Worm (Caenorhabditis elegans) whole organism, early embryonic: Measurements from ENCODE around the gene T10H4.13.

Experiments
- B0310.2 ChIP-seq: sonication (generic microtip); optimal IDR thresholded peaks from 2 replicates; lab custom pipeline; 2016; ENCODE audit warnings: mild to moderate bottlenecking, missing genetic modification characterization, missing compliant biosample characterization
- F13C5.2 ChIP-seq: sonication (generic microtip); optimal IDR thresholded peaks from 2 replicates; lab custom pipeline; 2017; ENCODE audit warnings: mild to moderate bottlenecking, missing genetic modification characterization, inconsistent platforms, missing compliant biosample characterization
- aly-1 ChIP-seq: sonication (generic microtip); optimal IDR thresholded peaks from 2 replicates; lab custom pipeline; 2016; ENCODE audit warnings: missing genetic modification characterization, missing compliant biosample characterization
- ama-1 ChIP-seq: fragments of 150-350 bp; optimal IDR thresholded peaks from 2 replicates; lab custom pipeline; 2014
- ceh-13 ChIP-seq: fragments of 200-800 bp; sonication (Bioruptor generic); optimal IDR thresholded peaks from 2 replicates; lab custom pipeline; 2018; ENCODE audit warnings: mild to moderate bottlenecking, missing genetic modification characterization, missing compliant biosample characterization
- ceh-36 ChIP-seq: sonication (generic microtip); optimal IDR thresholded peaks from 2 replicates; lab custom pipeline; 2016; ENCODE audit warnings: missing genetic modification characterization, inconsistent platforms, missing compliant biosample characterization
- ets-7 ChIP-seq: sonication (generic microtip); optimal IDR thresholded peaks from 2 replicates; lab custom pipeline; 2016; ENCODE audit warnings: missing genotype, missing genetic modification characterization, missing compliant biosample characterization
- flt-1 ChIP-seq: fragments of 200-800 bp; sonication (Bioruptor generic); IDR thresholded peaks from 2 replicates; pipeline ENCODE4 v1.3.6; 2022; ENCODE audit warnings: missing genetic modification characterization, missing compliant biosample characterization
- hmbx-1 ChIP-seq: sonication (generic microtip); optimal IDR thresholded peaks from 2 replicates; lab custom pipeline; 2016; ENCODE audit warnings: mild to moderate bottlenecking, missing genetic modification characterization, missing compliant biosample characterization
- hmg-4 ChIP-seq: fragments of 200-800 bp; sonication (Bioruptor generic); optimal IDR thresholded peaks from 2 replicates; lab custom pipeline; 2018; ENCODE audit warnings: mild to moderate bottlenecking, missing genetic modification characterization, missing compliant biosample characterization
- hnd-1 ChIP-seq: sonication (generic microtip); optimal IDR thresholded peaks from 2 replicates; lab custom pipeline; 2016; ENCODE audit warnings: missing genetic modification characterization, missing compliant biosample characterization
- pes-1 ChIP-seq: fragments of 200-800 bp; sonication (Bioruptor generic); IDR thresholded peaks from 2 replicates; pipeline ENCODE4 v1.3.6; 2022; ENCODE audit warnings: missing genetic modification reagents, missing genetic modification characterization, missing compliant biosample characterization
- scrt-1 ChIP-seq: fragments of 200-800 bp; sonication (Bioruptor generic); IDR thresholded peaks from 2 replicates; pipeline ENCODE4 v1.3.6; 2022; ENCODE audit warnings: missing genetic modification characterization, missing compliant biosample characterization
- sea-1 ChIP-seq: fragments of 200-800 bp; sonication (Bioruptor generic); conservative IDR thresholded peaks from 2 replicates; pipeline ENCODE4 v1.3.6; 2022; ENCODE audit warnings: missing genetic modification characterization, missing compliant biosample characterization
- tbx-11 ChIP-seq: fragments of 200-800 bp; sonication (Bioruptor generic); IDR thresholded peaks from 2 replicates; pipeline ENCODE4 v1.3.6; 2022; ENCODE audit warnings: missing genetic modification characterization, missing compliant biosample characterization
- tbx-37 ChIP-seq: fragments of 200-800 bp; sonication (Bioruptor generic); conservative IDR thresholded peaks from 2 replicates; pipeline ENCODE4 v1.3.6; 2022; ENCODE audit warnings: missing genetic modification reagents, missing genetic modification characterization, missing compliant biosample characterization
- tra-4 ChIP-seq: sonication (generic microtip); optimal IDR thresholded peaks from 2 replicates; lab custom pipeline; 2017; ENCODE audit warnings: missing genetic modification characterization, missing compliant biosample characterization

Gene T10H4.13

DNA sequence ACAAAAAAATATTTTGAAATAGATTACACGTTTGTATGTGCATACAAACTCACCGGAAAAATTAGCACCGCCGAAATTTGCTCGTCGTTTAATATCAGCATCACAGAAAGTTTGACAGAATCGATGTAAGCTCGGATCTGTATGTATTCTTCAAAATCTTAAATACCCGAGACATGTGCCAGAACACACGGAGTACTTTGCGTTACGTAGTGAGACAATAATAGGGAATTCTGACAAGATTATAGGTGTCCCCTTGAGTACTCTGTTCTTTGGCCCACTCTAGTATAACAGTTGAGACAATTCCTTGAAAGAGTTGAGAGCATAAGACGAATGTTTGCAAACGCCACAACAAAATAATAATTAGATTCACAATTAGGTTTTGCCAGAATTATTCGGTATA, 36.3 kb upstream of the T10H4.13 start, which contains the start of gene srx-48:
Gene srx-48 (minus strand): TSS at position 101 of the 400 bp plus-strand sequence.
- TF ChIP-seq scrt-1 (GFP tag; lab: Robert Waterston, UW) = no peak
- no peak for TF ChIP-seq ceh-13 (GFP tag; lab: Kevin White, UChicago)
- TF ChIP-seq hmg-4 (GFP tag; lab: Kevin White, UChicago) = no peak
- no peak for TF ChIP-seq tbx-11
- no peak for TF ChIP-seq ama-1 (lab: Kevin White, UChicago)
- no peak for TF ChIP-seq ets-7
- no peak for TF ChIP-seq ceh-36
- TF ChIP-seq hmbx-1 (tag; lab: Kevin White, UChicago) = no peak
- no peak for TF ChIP-seq tra-4 (tag; lab: Kevin White, UChicago)
- no peak for TF ChIP-seq flt-1
- TF ChIP-seq tbx-37 (GFP tag; lab: Robert Waterston, UW) = no peak
- no peak for TF ChIP-seq F13C5.2 (tag; lab: Kevin White, UChicago)
- TF ChIP-seq aly-1 (tag; lab: Kevin White, UChicago) = no peak
- TF ChIP-seq hnd-1 (tag; lab: Kevin White, UChicago) = no peak
- TF ChIP-seq sea-1 = no peak
- TF ChIP-seq pes-1 (GFP tag; lab: Robert Waterston, UW) = no peak
- TF ChIP-seq B0310.2 (tag; lab: Kevin White, UChicago) = no peak

DNA sequence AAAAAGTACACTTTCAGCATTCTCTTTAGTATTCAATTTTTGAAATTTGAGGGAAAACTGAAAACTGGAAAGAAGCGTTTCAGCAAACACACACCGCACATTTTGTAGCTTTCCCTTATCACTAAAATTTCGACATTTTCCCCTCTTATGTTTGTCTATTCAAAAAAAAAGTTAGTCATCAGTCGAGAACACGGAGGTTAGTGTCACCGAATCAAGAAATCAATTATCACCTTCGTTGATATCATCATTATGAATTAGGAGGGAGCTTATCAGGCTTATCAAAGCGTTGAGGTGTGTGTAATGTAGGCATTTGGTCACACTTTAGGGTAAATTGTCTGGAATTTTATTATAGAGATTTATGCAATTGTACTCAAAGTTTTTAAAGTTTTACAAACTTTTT, 31.3 kb upstream of the T10H4.13 start, which contains the start of gene cpr-3:
Gene cpr-3 (minus strand): TSS at position 104 of the 400 bp plus-strand sequence.
- TF ChIP-seq tra-4 (tag; lab: Kevin White, UChicago) (no peak), hmbx-1 (tag; lab: Kevin White, UChicago) (no peak), flt-1 (no peak), B0310.2 (tag; lab: Kevin White, UChicago) (no peak), hmg-4 (GFP tag; lab: Kevin White, UChicago) (no peak), aly-1 (tag; lab: Kevin White, UChicago) (no peak), ets-7 (no peak), ceh-36 (no peak), tbx-37 (GFP tag; lab: Robert Waterston, UW) (no peak), ceh-13 (GFP tag; lab: Kevin White, UChicago) (no peak)

- TF ChIP-seq pes-1 (GFP tag; lab: Robert Waterston, UW) (peak; percentile 54; the same call in 1 of the 2 replicates), flt-1 (peak; percentile 15; the same call in 1 of the 2 replicates)
Observed at ce11 chrV:15295436-15295835, 28.1 kb upstream of the T10H4.13 start.

ce11 chrV:15293865-15294264, 26.6 kb upstream of the T10H4.13 start, which contains the start of gene str-96:
TSS of gene str-96 (minus strand) at chrV:15293965.
- no peak for TF ChIP-seq tra-4 (tag; lab: Kevin White, UChicago)
- TF ChIP-seq sea-1 = no peak
- TF ChIP-seq ceh-36 = no peak

DNA sequence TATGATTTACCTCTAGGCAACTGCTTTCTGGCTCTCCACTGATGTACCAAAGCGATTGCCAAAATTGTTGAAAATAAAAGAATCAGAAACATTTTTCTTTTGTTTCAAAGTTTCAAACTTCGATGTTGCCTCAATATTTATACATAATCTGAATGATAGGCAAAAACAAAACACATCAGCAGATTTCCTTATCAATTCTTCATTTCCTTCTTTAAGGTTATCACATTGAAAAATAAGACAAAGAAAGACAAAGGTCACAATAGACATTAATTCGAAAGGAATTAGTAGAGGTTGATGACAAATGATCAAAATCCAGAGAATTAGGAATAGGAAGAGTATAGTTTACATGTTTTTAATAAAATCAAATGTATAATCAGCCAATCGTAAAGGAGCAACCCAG, 23.7 kb upstream of the T10H4.13 start, which contains the start of gene cyp-34A2:
Gene cyp-34A2 (minus strand): TSS at position 101 of the 400 bp plus-strand sequence.
- TF ChIP-seq ceh-13 (GFP tag; lab: Kevin White, UChicago) = no peak
- no peak for TF ChIP-seq sea-1
- no peak for TF ChIP-seq tbx-37 (GFP tag; lab: Robert Waterston, UW)
- TF ChIP-seq scrt-1 (GFP tag; lab: Robert Waterston, UW) = no peak
- no peak for TF ChIP-seq ama-1 (lab: Kevin White, UChicago)
- no peak for TF ChIP-seq tra-4 (tag; lab: Kevin White, UChicago)
- no peak for TF ChIP-seq F13C5.2 (tag; lab: Kevin White, UChicago)
- no peak for TF ChIP-seq hnd-1 (tag; lab: Kevin White, UChicago)
- TF ChIP-seq pes-1 (GFP tag; lab: Robert Waterston, UW) = no peak
- no peak for TF ChIP-seq ceh-36
- no peak for TF ChIP-seq aly-1 (tag; lab: Kevin White, UChicago)
- no peak for TF ChIP-seq ets-7
- TF ChIP-seq B0310.2 (tag; lab: Kevin White, UChicago) = no peak
- TF ChIP-seq hmg-4 (GFP tag; lab: Kevin White, UChicago) = no peak

ce11 chrV:15287856-15288255, 20.6 kb upstream of the T10H4.13 start, which contains the start of gene cyp-34A1:
TSS of gene cyp-34A1 (minus strand) at chrV:15287956.
- no peak for TF ChIP-seq ama-1 (lab: Kevin White, UChicago)
- no peak for TF ChIP-seq pes-1 (GFP tag; lab: Robert Waterston, UW)
- TF ChIP-seq hnd-1 (tag; lab: Kevin White, UChicago) = no peak
- no peak for TF ChIP-seq ceh-13 (GFP tag; lab: Kevin White, UChicago)
- no peak for TF ChIP-seq sea-1
- no peak for TF ChIP-seq F13C5.2 (tag; lab: Kevin White, UChicago)
- TF ChIP-seq ceh-36 = no peak

DNA sequence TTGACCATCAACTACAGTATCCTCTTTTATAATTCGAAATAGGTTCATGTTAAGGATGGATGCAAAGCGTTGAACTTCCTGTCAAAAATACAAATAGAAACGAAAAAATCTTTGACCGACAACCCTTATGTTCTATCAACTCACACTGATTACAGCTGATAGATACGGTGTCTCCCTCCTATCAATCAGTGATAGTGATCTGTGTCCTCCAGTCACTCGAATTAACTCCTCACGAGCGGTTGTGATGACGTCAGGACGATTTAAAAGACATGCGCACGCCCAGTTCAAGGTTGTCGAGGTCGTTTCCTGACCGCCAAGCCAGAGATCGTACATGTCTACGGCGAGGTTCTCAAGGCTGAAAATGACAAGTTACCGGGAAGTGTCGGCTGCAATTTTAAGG, 18.7 kb upstream of the T10H4.13 start:
- TF ChIP-seq ets-7 = no peak
- no peak for TF ChIP-seq F13C5.2 (tag; lab: Kevin White, UChicago)
- no peak for TF ChIP-seq hmg-4 (GFP tag; lab: Kevin White, UChicago)
- no peak for TF ChIP-seq B0310.2 (tag; lab: Kevin White, UChicago)
- no peak for TF ChIP-seq hnd-1 (tag; lab: Kevin White, UChicago)
- TF ChIP-seq flt-1 = no peak

- TF ChIP-seq scrt-1 (GFP tag; lab: Robert Waterston, UW) (no peak), sea-1 (no peak), B0310.2 (tag; lab: Kevin White, UChicago) (no peak), tbx-11 (no peak), F13C5.2 (tag; lab: Kevin White, UChicago) (no peak), ceh-13 (GFP tag; lab: Kevin White, UChicago) (no peak), ets-7 (no peak), aly-1 (tag; lab: Kevin White, UChicago) (no peak), tra-4 (tag; lab: Kevin White, UChicago) (no peak), pes-1 (GFP tag; lab: Robert Waterston, UW) (no peak), ama-1 (lab: Kevin White, UChicago) (no peak), flt-1 (no peak), ceh-36 (no peak), hnd-1 (tag; lab: Kevin White, UChicago) (no peak), tbx-37 (GFP tag; lab: Robert Waterston, UW) (no peak), hmbx-1 (tag; lab: Kevin White, UChicago) (no peak), hmg-4 (GFP tag; lab: Kevin White, UChicago) (no peak)
Observed at ce11 chrV:15281279-15281949, 14.1 kb upstream of the T10H4.13 start, which contains the start of the genes srw-19 and srx-51. TSS of gene srw-19 (minus strand) at chrV:15281379. TSS of gene srx-51 (plus strand) at chrV:15281899.
